Fruit fly (Drosophila melanogaster) whole organism, adult: ENCODE measurements around the gene SP555.

ENCODE experiments used
- CG11617 ChIP-seq: fragments of 200-800 bp; sonication (Bioruptor generic); optimal IDR thresholded peaks from 2 replicates; lab custom pipeline; 2017; ENCODE audit warnings: mild to moderate bottlenecking, missing biosample characterization, missing genetic modification reagents, missing genetic modification characterization
- CG12768 ChIP-seq: fragments of 200-800 bp; sonication (Bioruptor generic); optimal IDR thresholded peaks from 2 replicates; lab custom pipeline; 2017; ENCODE audit warnings: missing biosample characterization, missing genetic modification characterization, mild to moderate bottlenecking, moderate library complexity, missing genetic modification reagents
- CG14711 ChIP-seq: fragments of 200-800 bp; sonication (Bioruptor generic); optimal IDR thresholded peaks from 2 replicates; lab custom pipeline; 2018; ENCODE audit warnings: missing biosample characterization, mild to moderate bottlenecking, missing genetic modification characterization, moderate library complexity
- CG1620 ChIP-seq: fragments of 200-800 bp; sonication (Bioruptor generic); optimal IDR thresholded peaks from 2 replicates; lab custom pipeline; 2016; ENCODE audit warnings: missing biosample characterization, missing genetic modification characterization
- CG33017 ChIP-seq: fragments of 200-800 bp; sonication (Bioruptor generic); optimal IDR thresholded peaks from 2 replicates; lab custom pipeline; 2018; ENCODE audit warnings: missing biosample characterization, mild to moderate bottlenecking, missing genetic modification characterization, moderate library complexity
- CG5204 ChIP-seq: fragments of 200-800 bp; sonication (Bioruptor generic); optimal IDR thresholded peaks from 2 replicates; lab custom pipeline; 2016; ENCODE audit warnings: missing biosample characterization, missing genetic modification characterization
- CG7045 ChIP-seq: fragments of 200-800 bp; sonication (Bioruptor generic); optimal IDR thresholded peaks from 2 replicates; lab custom pipeline; 2017; ENCODE audit warnings: missing biosample characterization, mild to moderate bottlenecking, missing genetic modification characterization
- CG7101 ChIP-seq: fragments of 200-800 bp; sonication (Bioruptor generic); optimal IDR thresholded peaks from 2 replicates; lab custom pipeline; 2018; ENCODE audit warnings: missing biosample characterization, mild to moderate bottlenecking, missing genetic modification characterization, moderate library complexity
- Clk ChIP-seq: fragments of 200-800 bp; sonication (Bioruptor generic); optimal IDR thresholded peaks from 2 replicates; lab custom pipeline; 2017; ENCODE audit warnings: missing biosample characterization, missing genetic modification characterization
- Crg-1 ChIP-seq: fragments of 200-800 bp; sonication (Bioruptor generic); optimal IDR thresholded peaks from 2 replicates; lab custom pipeline; 2016; ENCODE audit warnings: missing biosample characterization, missing genetic modification characterization
- Hr96 ChIP-seq: fragments of 200-800 bp; sonication (Bioruptor generic); optimal IDR thresholded peaks from 2 replicates; lab custom pipeline; 2016; ENCODE audit warnings: missing biosample characterization, missing genetic modification characterization
- Mnt ChIP-seq: fragments of 200-800 bp; sonication (Bioruptor generic); optimal IDR thresholded peaks from 2 replicates; lab custom pipeline; 2016; ENCODE audit warnings: missing biosample characterization, mild to moderate bottlenecking, missing genetic modification characterization
- bab1 ChIP-seq: fragments of 200-800 bp; sonication (Bioruptor generic); optimal IDR thresholded peaks from 3 replicates; lab custom pipeline; 2019; ENCODE audit warnings: missing biosample characterization, mild to moderate bottlenecking, missing genetic modification characterization, moderate library complexity
- cic ChIP-seq: fragments of 200-800 bp; sonication (Bioruptor generic); optimal IDR thresholded peaks from 2 replicates; lab custom pipeline; 2017; ENCODE audit warnings: missing biosample characterization, mild to moderate bottlenecking, missing genetic modification characterization, moderate library complexity
- cnc ChIP-seq, 2 experiments: fragments of >200 bp; optimal IDR thresholded peaks; 2 replicates each; lab custom pipeline; 2017
- kay ChIP-seq: fragments of 200-800 bp; sonication (Bioruptor generic); peaks from one replicate; lab custom pipeline; 2016; ENCODE audit warnings: missing biosample characterization, missing genetic modification characterization, borderline replicate concordance
- ovo ChIP-seq: fragments of 200-800 bp; sonication (Bioruptor generic); optimal IDR thresholded peaks from 2 replicates; lab custom pipeline; 2016; ENCODE audit warnings: missing biosample characterization, missing genetic modification characterization
- pad ChIP-seq: fragments of 200-800 bp; sonication (Bioruptor generic); optimal IDR thresholded peaks from 3 replicates; lab custom pipeline; 2017; ENCODE audit warnings: missing biosample characterization, missing genetic modification characterization, mild to moderate bottlenecking, moderate library complexity, missing genetic modification reagents
- tj ChIP-seq: fragments of 200-800 bp; sonication (Bioruptor generic); optimal IDR thresholded peaks from 3 replicates; lab custom pipeline; 2017; ENCODE audit warnings: missing biosample characterization, mild to moderate bottlenecking, missing genetic modification characterization, moderate library complexity
- toe ChIP-seq: fragments of 200-800 bp; sonication (Bioruptor generic); optimal IDR thresholded peaks from 2 replicates; lab custom pipeline; 2016; ENCODE audit warnings: missing biosample characterization, missing genetic modification characterization

The SP555 gene

dm6 chr2L:5062799-5063404, 25.4 kb downstream of the SP555 start:
- TF ChIP-seq CG5204 (GFP tag; lab: Kevin White, UChicago) (no peak), Clk (GFP tag; lab: Kevin White, UChicago) (no peak), CG11617 (GFP tag; lab: Kevin White, UChicago) (no peak), cic (GFP tag; lab: Kevin White, UChicago) (peak; percentile 13), tj (GFP tag; lab: Kevin White, UChicago) (no peak)

DNA sequence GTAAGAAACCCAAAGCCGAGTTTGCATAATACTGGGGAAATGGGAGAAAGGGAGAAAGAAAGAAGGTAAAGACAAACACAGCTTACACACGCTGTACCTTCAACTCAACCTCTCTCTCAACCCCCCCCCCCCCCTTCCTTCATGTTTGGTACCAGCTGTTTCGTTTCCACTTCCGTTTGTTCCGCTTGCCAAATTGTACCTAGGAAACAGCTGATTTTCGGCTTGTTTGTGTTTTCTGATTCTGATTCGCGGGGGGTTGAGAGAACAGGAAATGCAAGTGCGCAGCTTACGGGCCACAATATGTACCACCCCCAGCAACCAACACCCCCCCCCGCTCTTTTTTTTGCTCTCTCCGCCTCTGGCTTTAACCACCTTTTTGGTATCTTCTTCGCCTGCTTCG, 26.4 kb downstream of the SP555 start:
- TF ChIP-seq CG5204 (GFP tag; lab: Kevin White, UChicago) = no peak
- no peak for TF ChIP-seq CG33017 (tag; lab: Kevin White, UChicago)
- no peak for TF ChIP-seq CG7101 (tag; lab: Kevin White, UChicago)
- TF ChIP-seq Hr96 = no peak
- TF ChIP-seq Crg-1 (GFP tag; lab: Kevin White, UChicago) = no peak
- TF ChIP-seq Clk (GFP tag; lab: Kevin White, UChicago) = no peak
- TF ChIP-seq CG14711 (tag; lab: Kevin White, UChicago) = no peak
- TF ChIP-seq CG1620 = no peak
- peak; percentile 48 for TF ChIP-seq cic (GFP tag; lab: Kevin White, UChicago)
- TF ChIP-seq pad = peak; percentile 32
- peak; percentile 24 for TF ChIP-seq CG12768 (GFP tag; lab: Kevin White, UChicago)
- no peak for TF ChIP-seq cnc (optimal IDR thresholded peaks at IDR 0.05; lab: Kevin White, UChicago)
- TF ChIP-seq kay = no peak
- TF ChIP-seq bab1 (GFP tag; lab: Kevin White, UChicago) = peak; percentile 0
- no peak for TF ChIP-seq toe (GFP tag; lab: Kevin White, UChicago)
- TF ChIP-seq CG7045 (GFP tag; lab: Kevin White, UChicago) = no peak
- TF ChIP-seq tj (GFP tag; lab: Kevin White, UChicago) = peak; percentile 82
- TF ChIP-seq Mnt (GFP tag; lab: Kevin White, UChicago) = no peak
- no peak for TF ChIP-seq CG11617 (GFP tag; lab: Kevin White, UChicago)
- no peak for TF ChIP-seq ovo

dm6 chr2L:5070797-5071579, 33.5 kb downstream of the SP555 start, which contains the start of gene RpL37A:
Gene RpL37A (plus strand): TSS chr2L:5070957.
- TF ChIP-seq kay (peak; percentile 18), CG1620 (peak; percentile 86), CG14711 (tag; lab: Kevin White, UChicago) (peak; percentile 61), Clk (GFP tag; lab: Kevin White, UChicago) (peak; percentile 61), cnc (optimal IDR thresholded peaks at IDR 0.05; lab: Kevin White, UChicago) (no peak), CG11617 (GFP tag; lab: Kevin White, UChicago) (peak; percentile 87), pad (peak; percentile 74), bab1 (GFP tag; lab: Kevin White, UChicago) (peak; percentile 85), cic (GFP tag; lab: Kevin White, UChicago) (peak; percentile 62), CG33017 (tag; lab: Kevin White, UChicago) (peak; percentile 54), CG5204 (GFP tag; lab: Kevin White, UChicago) (no peak), toe (GFP tag; lab: Kevin White, UChicago) (no peak), tj (GFP tag; lab: Kevin White, UChicago) (peak; percentile 54), Hr96 (peak; percentile 84), Crg-1 (GFP tag; lab: Kevin White, UChicago) (peak; percentile 73), ovo (peak; percentile 63), CG7101 (tag; lab: Kevin White, UChicago) (peak; percentile 81), Mnt (GFP tag; lab: Kevin White, UChicago) (peak; percentile 76), CG12768 (GFP tag; lab: Kevin White, UChicago) (peak; percentile 66), CG7045 (GFP tag; lab: Kevin White, UChicago) (peak; percentile 57)

dm6 chr2L:5072357-5072756, 34.8 kb downstream of the SP555 start:
- TF ChIP-seq CG11617 (GFP tag; lab: Kevin White, UChicago) (no peak), Hr96 (no peak), pad (no peak), CG1620 (no peak), CG7045 (GFP tag; lab: Kevin White, UChicago) (no peak), kay (peak; percentile 64), CG33017 (tag; lab: Kevin White, UChicago) (no peak), tj (GFP tag; lab: Kevin White, UChicago) (peak; percentile 2), toe (GFP tag; lab: Kevin White, UChicago) (no peak), Crg-1 (GFP tag; lab: Kevin White, UChicago) (no peak), ovo (no peak), Mnt (GFP tag; lab: Kevin White, UChicago) (no peak)

DNA sequence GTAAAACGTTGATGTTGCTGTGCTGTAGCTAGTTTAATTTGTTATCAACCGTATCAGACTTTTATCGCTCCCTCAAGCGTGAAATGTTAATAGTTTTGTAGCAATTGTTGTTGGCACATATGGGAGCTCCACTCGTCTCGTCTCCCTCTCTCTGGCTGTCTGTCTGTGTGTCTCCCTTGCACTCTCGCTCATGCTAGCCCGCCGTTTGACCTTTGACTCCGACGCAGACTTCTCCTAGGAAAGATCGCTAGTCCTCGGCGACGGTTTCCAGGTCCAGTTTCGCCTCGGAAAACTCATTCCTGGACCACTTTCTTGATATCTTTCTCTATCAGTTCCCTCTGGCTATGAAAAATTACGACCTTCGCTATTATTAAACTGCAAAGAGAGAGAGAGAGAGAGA, 41.7 kb downstream of the SP555 start:
- TF ChIP-seq ovo (no peak), pad (no peak), cnc (optimal IDR thresholded peaks at IDR 0.05; lab: Kevin White, UChicago) (no peak), CG1620 (no peak), CG5204 (GFP tag; lab: Kevin White, UChicago) (no peak), Mnt (GFP tag; lab: Kevin White, UChicago) (no peak), cic (GFP tag; lab: Kevin White, UChicago) (no peak), Clk (GFP tag; lab: Kevin White, UChicago) (no peak), bab1 (GFP tag; lab: Kevin White, UChicago) (no peak), kay (no peak), CG11617 (GFP tag; lab: Kevin White, UChicago) (no peak), Hr96 (no peak), tj (GFP tag; lab: Kevin White, UChicago) (no peak), toe (GFP tag; lab: Kevin White, UChicago) (no peak), Crg-1 (GFP tag; lab: Kevin White, UChicago) (no peak), CG14711 (tag; lab: Kevin White, UChicago) (no peak), CG33017 (tag; lab: Kevin White, UChicago) (no peak)
